Fruit fly (Drosophila melanogaster): ENCODE results near the gene Cox10.
A peak's percentile ranks its signal among the peaks of the same experiment; 100 is the strongest.

The Cox10 gene

DNA sequence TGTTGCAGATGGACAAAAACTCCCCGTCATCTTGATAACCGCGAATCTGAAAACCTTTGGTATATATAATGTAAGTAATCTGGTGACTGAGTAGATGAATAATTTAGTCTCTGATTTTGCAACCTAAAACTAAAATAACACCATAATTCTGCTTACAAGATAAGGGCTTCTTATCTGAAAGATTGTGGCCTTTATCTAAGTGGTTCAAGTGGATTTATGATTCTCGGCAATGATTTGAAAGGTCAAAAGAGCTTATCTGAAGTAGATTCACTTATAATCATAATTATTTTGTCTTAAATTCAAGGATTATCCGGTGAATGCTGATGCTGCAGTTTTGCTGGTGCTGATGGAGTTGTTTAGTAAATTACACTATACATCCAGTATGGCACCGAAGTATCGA, 15.4 kb upstream of the Cox10 start (continued):
- TF ChIP-seq Aef1 (GFP tag; IDR thresholded peaks at IDR 0.05) (no peak), hth (optimal IDR thresholded peaks at IDR 0.05) (no peak), CG3281 (GFP tag; optimal IDR thresholded peaks at IDR 0.05) (no peak), CG18764 (GFP tag; optimal IDR thresholded peaks at IDR 0.05) (no peak), Camta (GFP tag; optimal IDR thresholded peaks at IDR 0.05) (no peak), Dbx (GFP tag; IDR thresholded peaks at IDR 0.05) (no peak), Med (GFP tag) (peak; percentile 6), bbx (GFP tag; IDR thresholded peaks at IDR 0.05; ENCODE audit: partially characterized antibody) (no peak), slp2 (GFP tag; optimal IDR thresholded peaks at IDR 0.05) (no peak), CG12236 (GFP tag; optimal IDR thresholded peaks at IDR 0.05) (no peak), chinmo (GFP tag; IDR thresholded peaks at IDR 0.05; ENCODE audit: partially characterized antibody) (0 out of 4 replicates have a peak, but pooled peaks have one; percentile 21), lov (optimal IDR thresholded peaks at IDR 0.05) (no peak), lov (GFP tag; IDR thresholded peaks at IDR 0.05) (no peak), MTF-1 (GFP tag; optimal IDR thresholded peaks at IDR 0.05; ENCODE audit: borderline replicate concordance) (no peak), pan (optimal IDR thresholded peaks at IDR 0.05) (no peak), pan (GFP tag; optimal IDR thresholded peaks at IDR 0.05 in 1 of 2, IDR thresholded peaks at IDR 0.05 in 1 of 2) (no peak), CG10209 (GFP tag; optimal IDR thresholded peaks at IDR 0.05) (no peak), Antp (GFP tag; optimal IDR thresholded peaks at IDR 0.05) (no peak), CG6254 (GFP tag; optimal IDR thresholded peaks at IDR 0.05) (no peak), CG12769 (tag; optimal IDR thresholded peaks at IDR 0.05) (no peak), CG1792 (GFP tag; optimal IDR thresholded peaks at IDR 0.05) (no peak)

DNA sequence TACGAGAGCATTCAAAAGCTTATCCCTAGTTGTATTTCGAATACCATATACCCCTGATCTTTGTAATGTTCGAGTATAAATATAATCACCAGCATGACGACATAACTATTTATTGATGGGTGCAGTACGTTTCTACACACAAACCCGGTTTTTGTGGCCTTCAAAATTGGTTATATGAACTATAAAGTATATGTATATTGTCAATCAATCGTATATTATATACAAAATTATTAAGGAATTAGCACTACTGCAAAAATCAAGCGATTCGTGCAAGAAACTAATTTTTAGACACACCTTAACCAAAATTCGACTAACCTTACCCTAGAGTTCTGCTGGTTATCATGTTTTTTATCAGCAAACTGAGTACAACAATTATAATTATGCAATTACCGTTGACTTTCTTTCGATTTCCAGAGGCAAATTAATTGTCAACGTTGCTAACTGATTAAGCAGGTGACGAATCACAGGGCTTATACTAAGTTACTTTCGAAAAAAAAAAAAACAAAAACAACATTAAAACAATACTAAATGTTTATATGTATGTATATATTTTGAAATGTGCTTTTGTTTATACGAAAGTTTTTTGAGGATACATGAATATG, 11.0 kb upstream of the Cox10 start:
- TF ChIP-seq exex (tag; optimal IDR thresholded peaks at IDR 0.05) (peak; percentile 77), CG10321 (GFP tag; IDR thresholded peaks at IDR 0.05) (no peak), eve (GFP tag; optimal IDR thresholded peaks at IDR 0.05) (peak in 1 of 2 experiments; percentile 28), CG1233 (GFP tag; optimal IDR thresholded peaks at IDR 0.05) (no peak), Pdp1 (GFP tag; optimal IDR thresholded peaks at IDR 0.05) (peak in 1 of 2 experiments; percentile 75), sens-2 (GFP tag; IDR thresholded peaks at IDR 0.05) (no peak), D19B (GFP tag; optimal IDR thresholded peaks at IDR 0.05) (peak; percentile 66), E2f2 (GFP tag; IDR thresholded peaks at IDR 0.05) (no peak), danr (GFP tag; IDR thresholded peaks at IDR 0.05) (no peak), Med (GFP tag) (peak; percentile 10), h (optimal IDR thresholded peaks at IDR 0.05) (no peak), Sry-β (GFP tag; optimal IDR thresholded peaks at IDR 0.05) (no peak), gro (GFP tag; optimal IDR thresholded peaks at IDR 0.05) (no peak)

DNA sequence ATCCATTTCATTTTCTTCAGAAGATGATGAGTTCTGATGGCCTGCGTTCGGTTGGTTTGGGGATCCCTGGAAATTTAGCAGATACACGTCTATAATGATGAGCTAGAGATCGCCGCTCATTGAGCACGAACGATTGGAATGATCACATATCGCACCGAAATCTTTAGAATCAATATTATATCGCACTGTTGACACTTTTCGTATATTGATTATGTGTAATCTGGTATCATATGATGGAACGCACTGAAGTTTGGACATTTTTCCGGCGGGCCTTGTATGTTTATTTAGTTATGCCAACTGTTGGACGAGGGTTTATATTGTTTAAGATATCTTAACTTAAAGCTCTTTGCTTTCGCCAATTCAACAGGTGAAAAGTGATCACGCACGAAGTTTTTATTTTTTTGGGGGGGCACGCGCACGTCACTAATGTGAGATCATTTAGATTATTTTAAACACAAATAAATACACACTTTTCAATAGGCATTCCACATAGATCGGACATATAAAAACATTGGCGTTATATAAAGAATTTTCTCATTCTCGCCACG, 10.2 kb upstream of the Cox10 start:
- TF ChIP-seq Antp (GFP tag; optimal IDR thresholded peaks at IDR 0.05) (peak; percentile 18), HHEX (GFP tag; optimal IDR thresholded peaks at IDR 0.05) (no peak), CG5245 (GFP tag; optimal IDR thresholded peaks at IDR 0.05) (no peak), mld (GFP tag; IDR thresholded peaks at IDR 0.05; ENCODE audit: partially characterized antibody) (0 out of 3 replicates have a peak, but pooled peaks have one; percentile 51), pum (GFP tag; optimal IDR thresholded peaks at IDR 0.05) (peak; percentile 2), Doc2 (GFP tag; IDR thresholded peaks at IDR 0.05) (no peak), ara (GFP tag; IDR thresholded peaks at IDR 0.05) (no peak; the same call in 1 of the 2 replicates), inv (GFP tag; IDR thresholded peaks at IDR 0.05; ENCODE audit: partially characterized antibody) (peak; percentile 86), tna (GFP tag; IDR thresholded peaks at IDR 0.05; ENCODE audit: partially characterized antibody) (peak; percentile 57), CG9727 (GFP tag; optimal IDR thresholded peaks at IDR 0.05) (peak; percentile 17), dpn (GFP tag; optimal IDR thresholded peaks at IDR 0.05) (peak; percentile 6 to 28), pb (GFP tag; optimal IDR thresholded peaks at IDR 0.05) (peak; percentile 4), zfh2 (GFP tag; optimal IDR thresholded peaks at IDR 0.05) (peak; percentile 35), slou (GFP tag; optimal IDR thresholded peaks at IDR 0.05) (no peak), az2 (GFP tag; optimal IDR thresholded peaks at IDR 0.05) (no peak), CG34224 (GFP tag; IDR thresholded peaks at IDR 0.05; ENCODE audit: partially characterized antibody) (no peak), CG32772 (GFP tag; IDR thresholded peaks at IDR 0.05) (no peak), CG7556 (GFP tag; optimal IDR thresholded peaks at IDR 0.05) (peak; percentile 5)

Data from whole organism, embryonic.